Worm (Caenorhabditis elegans): ENCODE data around the gene F32E10.9.

F32E10.9 gene

DNA sequence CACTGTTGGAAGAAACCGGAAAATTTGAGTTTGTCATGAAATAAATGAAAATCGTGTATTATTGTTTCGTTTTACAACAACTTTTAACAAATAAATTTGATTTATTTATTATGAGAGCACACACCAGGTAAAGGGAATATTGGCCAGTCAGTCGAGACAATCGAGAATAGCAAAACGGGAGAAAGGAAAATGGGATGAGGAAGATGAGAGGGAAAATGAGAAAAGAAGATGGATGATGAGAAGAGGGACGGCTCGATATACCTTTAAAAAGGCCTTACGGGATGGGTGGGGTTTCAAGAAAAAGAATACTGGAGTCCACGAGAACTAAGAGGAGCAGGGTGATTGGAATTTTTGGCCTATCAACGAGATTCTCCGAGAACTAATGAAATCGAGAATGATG is 5.1 kb downstream of the F32E10.9 start:
- no peak for TF ChIP-seq unc-62 (GFP tag; optimal IDR thresholded peaks at IDR 0.05)

DNA sequence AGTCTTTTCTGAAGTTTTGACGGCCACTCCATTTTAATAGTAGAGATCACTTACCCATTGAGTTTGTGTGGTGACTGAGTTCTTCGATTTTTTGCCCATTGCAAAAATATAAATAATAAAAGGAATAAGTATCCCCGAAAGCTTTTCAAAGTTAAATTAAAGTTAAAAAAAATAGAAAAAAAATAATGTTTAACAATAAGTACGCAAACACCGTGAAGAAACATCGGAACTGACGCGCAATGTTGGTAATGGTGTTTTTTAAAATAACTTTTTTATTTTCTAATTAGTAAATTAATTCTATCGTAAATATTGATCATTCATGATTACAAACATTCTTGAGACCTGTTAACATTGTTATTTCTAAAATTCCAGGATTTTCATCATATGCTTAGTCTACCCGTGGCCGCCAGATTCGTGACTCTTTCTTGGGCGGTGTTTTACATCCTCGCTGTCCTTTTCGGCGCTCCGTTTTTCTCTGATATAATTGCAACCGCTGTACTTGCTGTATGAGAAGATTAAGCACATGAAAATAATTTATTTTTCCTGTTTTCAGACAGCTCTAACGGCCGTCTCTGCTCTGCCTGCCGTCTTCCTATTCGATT is 7.4 kb downstream of the F32E10.9 start, which contains the start of the genes F49E8.7, F49E8.8 and nprl-2:
Gene F49E8.7, minus strand, starts transcription at position 101 of the 602 bp plus-strand sequence.
Gene F49E8.8, plus strand, starts transcription at position 373 of the 602 bp plus-strand sequence.
Gene nprl-2, plus strand, starts transcription at position 552 of the 602 bp plus-strand sequence.
- TF ChIP-seq unc-62 (GFP tag; optimal IDR thresholded peaks at IDR 0.05), result no peak

DNA sequence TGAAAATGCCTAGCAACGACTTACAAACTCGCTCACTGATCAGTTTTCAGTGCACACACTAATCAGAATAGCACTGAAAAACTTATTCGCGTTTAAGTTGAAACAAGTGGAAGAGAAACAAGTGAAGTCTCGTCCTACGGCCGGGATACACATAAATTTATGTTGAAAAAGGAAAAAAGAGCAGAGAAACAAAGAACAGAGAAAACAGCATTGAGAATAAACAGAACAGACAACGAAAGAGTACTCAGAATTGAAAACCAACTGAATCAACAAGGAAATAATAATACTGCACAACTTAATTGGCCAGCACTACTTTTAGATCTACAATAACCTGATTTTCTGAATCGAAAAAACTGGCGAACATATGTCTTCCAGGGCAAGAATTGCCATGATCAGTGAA is 9.4 kb downstream of the F32E10.9 start, which contains the start of gene F49E8.6:
Gene F49E8.6, minus strand, starts transcription at position 317 of the 400 bp plus-strand sequence.
- TF ChIP-seq unc-62 (GFP tag; optimal IDR thresholded peaks at IDR 0.05), result no peak

DNA sequence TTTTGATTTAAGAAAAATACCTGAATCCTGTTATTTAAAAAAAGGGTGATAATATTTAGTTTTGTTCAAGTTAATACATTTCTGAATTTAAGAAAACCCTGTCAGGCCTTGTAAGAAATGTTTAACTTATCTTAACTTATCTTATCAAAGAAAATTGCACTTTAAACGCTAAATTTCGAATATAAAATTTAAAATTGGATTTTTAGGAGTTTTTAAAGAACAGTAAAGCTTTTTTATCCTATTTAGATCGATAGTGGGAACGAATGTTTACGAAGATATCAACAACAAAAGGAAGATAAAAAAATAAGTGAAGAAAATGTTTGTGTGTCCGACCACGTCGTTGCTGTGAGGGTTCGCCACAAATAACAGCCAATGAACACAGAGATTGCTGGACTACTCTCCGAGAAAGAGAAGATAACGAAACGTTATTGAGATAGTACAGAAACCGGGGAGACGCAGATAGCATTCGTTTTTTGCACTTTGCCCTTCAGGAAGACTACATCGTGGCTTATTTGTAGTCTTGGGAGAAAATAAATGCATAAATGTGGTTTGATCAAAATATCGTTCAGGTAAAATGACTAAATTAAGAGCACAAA is 10.7 kb downstream of the F32E10.9 start, which contains the start of gene dif-1:
Gene dif-1, minus strand, starts transcription at position 51 of the 596 bp plus-strand sequence.
- no peak for TF ChIP-seq unc-62 (GFP tag; optimal IDR thresholded peaks at IDR 0.05)

DNA sequence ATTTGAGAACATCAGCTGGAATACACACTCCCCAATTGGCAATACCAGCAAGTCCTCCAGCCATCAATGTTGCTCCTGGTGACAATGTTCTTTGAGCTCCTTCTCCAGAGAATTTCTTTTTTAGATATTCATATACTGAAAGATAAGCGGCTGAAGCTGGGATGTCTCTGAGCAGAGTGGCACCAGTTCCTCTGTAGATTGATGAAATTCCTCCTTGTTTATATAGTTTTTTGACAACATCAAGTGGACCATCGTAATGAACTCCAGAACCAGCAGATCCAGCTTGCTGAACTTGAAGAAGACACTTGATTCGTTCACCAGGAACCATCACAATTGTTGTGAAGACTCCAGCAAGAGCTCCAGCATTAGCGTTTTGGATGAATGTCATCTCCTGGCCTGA is 11.7 kb downstream of the F32E10.9 start:
- TF ChIP-seq unc-62 (GFP tag; optimal IDR thresholded peaks at IDR 0.05), result no peak

DNA sequence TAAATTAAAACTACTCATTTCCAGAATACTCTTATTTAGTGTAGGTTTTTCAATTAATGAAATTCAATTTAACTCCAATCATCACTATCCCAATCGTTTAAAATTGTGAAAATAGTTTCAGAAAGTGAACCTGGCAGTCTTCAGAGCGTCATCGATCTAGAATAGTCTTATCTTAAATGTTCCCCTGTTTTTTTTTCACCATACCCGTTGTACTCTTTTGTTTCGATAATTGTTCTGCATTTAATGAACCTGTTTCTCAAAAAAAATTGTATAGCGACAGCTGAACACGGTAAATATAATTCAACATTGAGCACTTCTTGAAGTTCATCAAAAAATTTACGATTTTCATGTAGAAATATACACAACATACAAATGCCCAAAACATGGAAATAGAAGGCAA is 12.5 kb downstream of the F32E10.9 start:
- TF ChIP-seq unc-62 (GFP tag; optimal IDR thresholded peaks at IDR 0.05), result no peak

DNA sequence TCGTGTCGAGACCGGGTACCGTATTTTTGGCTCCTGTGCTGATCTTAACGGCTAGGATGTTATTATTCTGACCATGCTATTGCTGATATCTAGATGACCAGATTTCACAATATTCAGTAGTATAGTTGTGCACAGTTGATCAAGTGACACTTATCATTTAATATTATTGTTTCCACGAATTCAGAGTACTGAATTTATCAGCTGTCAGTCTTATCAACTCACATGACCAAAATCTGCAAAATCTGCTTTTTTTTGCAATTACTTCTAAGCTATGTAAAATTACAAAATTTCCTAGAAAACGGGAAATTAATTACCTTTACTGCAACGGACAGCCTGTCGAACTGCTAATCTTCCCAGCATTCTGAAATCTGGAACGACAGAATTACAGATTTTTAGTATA is 13.3 kb downstream of the F32E10.9 start, which contains the start of gene pam-1:
Gene pam-1, minus strand, starts transcription at position 368 of the 400 bp plus-strand sequence.
- no peak for TF ChIP-seq unc-62 (GFP tag; optimal IDR thresholded peaks at IDR 0.05)

DNA sequence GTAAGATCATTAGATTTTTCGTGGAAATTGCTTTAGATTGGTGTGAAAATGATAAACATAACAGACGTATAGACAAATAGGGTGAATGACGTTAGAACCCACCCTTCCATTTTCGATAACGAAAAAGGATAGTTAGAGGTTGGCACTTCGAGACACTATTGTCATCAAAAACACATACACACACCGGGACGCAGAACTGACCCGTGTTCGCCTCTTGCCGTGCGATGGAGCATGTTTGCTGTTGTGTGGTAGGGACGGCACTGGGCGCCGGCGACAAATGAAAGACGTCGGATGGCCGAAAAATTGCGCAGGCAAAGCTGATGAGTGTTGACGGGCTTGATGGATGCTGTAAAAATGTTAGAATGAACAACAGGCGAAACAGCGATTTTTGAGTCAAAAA is 13.9 kb downstream of the F32E10.9 start:
- no peak for TF ChIP-seq unc-62 (GFP tag; optimal IDR thresholded peaks at IDR 0.05)

DNA sequence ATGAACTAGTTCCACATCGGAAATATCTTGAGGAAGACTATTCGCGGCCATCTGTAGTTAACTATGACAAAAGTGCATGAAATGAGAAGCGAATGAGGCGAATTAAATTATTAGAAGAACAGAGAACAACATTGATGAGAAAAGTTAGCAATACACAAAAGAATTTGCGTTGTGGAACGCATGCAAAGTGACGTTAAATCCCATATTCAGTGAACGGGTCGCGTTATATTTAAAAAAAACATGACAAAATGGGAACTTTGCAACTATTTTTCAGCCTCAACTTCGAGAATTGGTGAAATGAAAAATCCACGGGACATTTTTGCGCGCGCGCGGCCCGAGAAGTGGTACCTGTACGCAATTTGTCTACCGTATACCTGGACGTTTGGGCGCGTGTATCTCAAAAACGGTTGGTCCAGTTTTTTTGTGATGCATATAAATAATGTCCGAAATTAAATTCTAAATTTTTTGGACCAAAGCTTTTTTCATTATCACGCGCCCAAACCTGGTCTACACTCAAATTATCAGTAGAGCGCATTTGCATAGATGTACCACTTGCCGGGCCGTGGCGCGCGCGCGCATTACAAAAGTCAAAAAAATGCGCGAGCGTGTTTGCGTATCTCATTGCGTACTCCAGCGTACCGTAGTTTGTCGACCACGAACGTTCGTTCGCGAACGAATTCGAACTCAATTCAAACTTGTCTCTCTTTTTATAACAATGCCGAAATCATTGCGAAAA is 15.7 kb downstream of the F32E10.9 start, which contains the start of the genes cdd-2 and oef-1:
Gene cdd-2, minus strand, starts transcription at position 51 of the 736 bp plus-strand sequence.
Gene oef-1, plus strand, starts transcription at position 575 of the 736 bp plus-strand sequence.
- TF ChIP-seq unc-62 (GFP tag; optimal IDR thresholded peaks at IDR 0.05), result no peak

DNA sequence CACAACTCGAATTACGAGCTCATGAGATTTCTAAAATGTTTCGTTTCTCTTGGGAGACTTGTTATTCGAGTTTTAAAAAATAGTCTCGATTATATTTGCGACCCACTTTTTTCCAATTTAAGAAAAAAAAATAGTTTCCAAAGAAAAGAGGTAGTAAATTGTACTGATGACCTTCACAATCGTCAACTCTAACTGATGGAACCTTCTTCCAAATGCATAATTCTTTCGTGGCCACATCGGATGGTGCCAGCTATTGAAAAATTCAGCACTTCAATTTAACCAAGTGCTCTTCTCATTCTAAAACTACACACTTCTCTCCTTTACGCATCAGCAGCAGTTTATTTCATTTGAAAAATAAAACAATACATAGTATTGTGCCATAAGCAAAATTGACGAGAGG is 20.1 kb downstream of the F32E10.9 start:
- no peak for TF ChIP-seq unc-62 (GFP tag; optimal IDR thresholded peaks at IDR 0.05)

DNA sequence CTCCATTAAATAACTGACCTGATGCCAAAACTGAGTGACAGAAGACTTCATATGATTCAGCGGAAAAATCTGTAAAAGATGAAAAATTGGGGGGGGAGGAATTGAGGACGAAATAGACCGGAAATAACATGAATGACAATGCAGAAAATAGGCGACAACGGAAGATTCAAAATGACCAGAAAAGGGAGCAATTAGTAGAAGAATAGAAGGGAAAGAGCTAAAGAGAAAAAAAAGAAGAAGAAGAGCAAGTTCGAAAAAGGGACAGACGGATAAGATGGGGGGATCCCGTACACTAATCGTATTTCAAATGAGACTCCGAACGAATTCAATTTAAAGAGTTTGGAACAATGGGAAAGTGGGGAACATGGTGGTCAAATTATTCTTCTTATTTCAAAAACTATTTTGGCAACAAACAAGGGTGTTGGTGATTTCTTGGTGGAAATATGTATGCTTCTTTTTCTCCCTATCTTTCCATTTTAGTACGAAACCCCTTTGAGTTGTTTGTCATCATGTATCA is 21.2 kb downstream of the F32E10.9 start, which contains the start of gene R05G6.10:
Gene R05G6.10, minus strand, starts transcription at position 51 of the 517 bp plus-strand sequence.
- TF ChIP-seq unc-62 (GFP tag; optimal IDR thresholded peaks at IDR 0.05), result no peak

DNA sequence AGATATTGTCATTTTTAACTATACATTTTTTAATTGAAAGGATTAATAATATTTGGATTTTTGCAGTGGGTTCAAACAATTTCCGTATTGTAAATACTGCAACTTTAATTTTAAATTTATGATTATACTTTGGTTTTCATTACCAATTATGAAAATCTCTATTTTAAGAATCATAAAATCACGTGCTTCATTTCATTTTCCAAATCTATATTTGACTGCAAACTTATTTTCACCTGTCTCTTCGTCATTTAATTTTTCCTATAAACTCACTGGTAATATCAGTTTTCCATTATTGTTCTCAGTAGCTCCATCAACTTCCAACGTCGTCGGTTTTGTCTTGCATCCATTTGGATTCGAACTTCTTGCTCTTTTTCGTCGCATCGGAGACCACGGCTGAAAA is 31.4 kb downstream of the F32E10.9 start, which contains the start of gene R05G6.1:
Gene R05G6.1, plus strand, starts transcription at position 301 of the 400 bp plus-strand sequence.
- no peak for TF ChIP-seq unc-62 (GFP tag; optimal IDR thresholded peaks at IDR 0.05)

DNA sequence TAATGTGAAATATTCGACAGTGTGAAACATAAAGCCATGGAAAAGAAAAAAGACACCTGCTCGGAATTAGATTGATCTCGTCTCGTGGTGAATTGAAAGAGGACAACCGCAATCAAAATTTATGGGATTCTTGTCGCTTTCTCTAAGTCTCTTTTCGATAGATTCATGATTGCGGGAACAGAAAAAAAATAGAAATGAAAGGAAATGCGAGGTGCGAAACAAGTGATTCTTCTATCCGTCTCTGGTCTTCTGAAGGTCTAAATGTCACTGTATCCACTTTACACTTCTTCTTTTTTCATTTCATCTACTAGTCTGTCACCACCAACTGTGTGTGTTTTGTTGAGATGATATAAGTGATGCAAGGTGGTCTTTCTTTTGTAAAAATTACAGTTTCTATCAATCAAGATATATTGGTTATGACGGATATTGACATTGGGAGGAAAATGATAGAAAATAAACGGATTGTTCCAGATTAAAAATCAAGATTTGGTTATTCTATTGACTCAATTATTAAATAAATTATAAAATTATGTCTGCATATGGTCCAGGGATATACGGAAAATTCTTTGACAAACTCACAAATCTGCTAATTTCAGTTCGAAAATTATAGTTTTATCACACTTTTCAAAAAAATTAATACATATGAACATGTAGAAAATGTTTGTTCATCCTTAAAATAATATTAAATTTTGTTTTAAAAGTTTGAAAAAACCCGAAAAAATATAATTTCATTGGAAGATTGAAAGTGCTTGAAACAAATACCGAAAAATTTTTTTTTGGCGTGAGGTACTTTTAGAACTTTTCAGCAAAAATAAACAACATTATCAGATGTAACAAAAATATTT is 33.3 kb downstream of the F32E10.9 start:
- TF ChIP-seq unc-62 (GFP tag; optimal IDR thresholded peaks at IDR 0.05), result no peak

DNA sequence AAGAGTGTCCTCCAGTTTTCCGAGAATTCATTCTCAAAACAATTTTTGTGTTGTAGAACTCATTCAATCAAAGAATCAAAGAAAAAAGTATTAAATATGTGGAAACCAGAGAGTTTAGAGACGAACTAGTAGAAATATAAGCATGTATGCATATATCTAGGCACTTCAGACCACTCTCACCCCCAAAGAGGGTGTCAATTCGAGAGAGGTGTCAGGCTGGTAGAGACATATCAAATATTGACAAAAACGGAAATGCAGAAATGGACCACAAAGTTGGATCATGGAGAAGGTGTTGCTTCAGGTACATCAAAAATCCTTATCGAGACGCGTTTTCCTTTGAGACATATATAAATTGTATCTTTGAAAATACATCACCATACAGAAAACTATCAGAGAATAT is 40.0 kb downstream of the F32E10.9 start:
- TF ChIP-seq unc-62 (GFP tag; optimal IDR thresholded peaks at IDR 0.05), result no peak

DNA sequence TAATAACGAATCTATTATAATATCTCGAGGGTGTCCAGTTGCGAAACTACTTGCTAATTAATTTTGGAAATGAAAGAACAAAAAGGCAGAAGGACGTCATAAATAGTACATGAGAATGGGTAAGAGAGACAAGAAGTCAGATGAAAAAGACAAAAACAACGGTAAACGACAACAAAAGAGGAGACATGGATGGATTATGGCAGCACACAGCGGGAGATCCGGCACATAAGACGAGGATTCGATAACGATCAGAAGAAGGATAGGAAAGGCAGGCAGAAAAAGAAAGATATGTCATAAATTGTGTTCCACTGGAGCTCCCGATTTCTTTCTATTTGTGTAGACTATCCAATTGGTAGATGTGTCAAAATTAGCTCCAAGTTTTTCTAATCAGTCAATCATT is 42.2 kb downstream of the F32E10.9 start:
- TF ChIP-seq unc-62 (GFP tag; optimal IDR thresholded peaks at IDR 0.05), result no peak

All from whole organism, dauer.